Fruit fly (Drosophila melanogaster): Measurements from ENCODE around the gene CG15169.

The CG15169 gene

DNA sequence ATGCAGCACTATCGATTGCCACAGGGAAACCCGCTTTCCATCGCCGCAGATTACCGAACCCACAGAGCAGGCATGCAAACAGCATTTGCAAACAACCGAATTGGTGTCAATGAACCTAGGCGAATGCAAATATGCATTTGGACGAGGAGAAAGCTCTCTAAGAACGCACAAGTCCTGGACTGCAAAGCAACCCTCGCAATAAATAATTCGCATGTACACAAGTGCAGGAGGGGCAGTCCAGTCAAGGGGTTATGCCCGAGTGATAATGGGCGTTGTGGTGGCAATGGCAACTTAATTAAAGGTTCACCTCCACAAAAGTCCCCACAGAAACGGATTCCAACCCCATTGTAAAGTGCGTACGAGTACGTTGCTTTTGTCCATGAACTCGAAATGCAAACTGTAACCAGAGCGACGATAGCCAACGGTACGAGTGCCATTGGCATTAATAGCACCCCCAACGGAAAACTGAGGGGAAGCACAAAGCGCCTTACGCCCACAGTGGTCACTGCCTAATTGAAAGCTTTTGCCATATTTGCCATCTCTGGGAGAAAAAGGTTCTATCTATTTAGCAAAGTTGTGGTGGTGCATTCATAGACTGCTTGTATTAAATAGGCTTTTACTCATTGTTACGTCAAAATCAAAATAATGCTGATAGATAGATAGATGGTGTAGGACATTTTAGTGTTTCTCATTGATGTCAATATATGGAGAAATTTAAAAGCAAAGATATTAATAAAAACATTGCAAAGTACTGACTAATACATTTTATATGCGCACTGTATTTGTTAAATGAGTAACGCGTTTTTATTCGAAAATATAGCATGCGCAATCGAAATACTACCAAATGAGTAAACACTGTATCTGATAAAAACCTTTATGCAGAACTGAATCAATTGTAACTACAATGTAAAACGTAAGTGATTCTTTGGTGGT is 7.7 kb upstream of the CG15169 start (continued):
- no peak for TF ChIP-seq CG12744 (GFP tag; optimal IDR thresholded peaks at IDR 0.05)
- no peak for TF ChIP-seq luna (GFP tag; optimal IDR thresholded peaks at IDR 0.05)
- TF ChIP-seq Oaz (GFP tag; IDR thresholded peaks at IDR 0.05): no peak
- no peak for TF ChIP-seq CG34224 (GFP tag; IDR thresholded peaks at IDR 0.05; ENCODE audit: partially characterized antibody)
- TF ChIP-seq Lpt (GFP tag; optimal IDR thresholded peaks at IDR 0.05): no peak
- no peak for TF ChIP-seq CG4730 (GFP tag; IDR thresholded peaks at IDR 0.05)
- TF ChIP-seq Xrp1 (GFP tag; IDR thresholded peaks at IDR 0.05): no peak
- peak; percentile 1 for TF ChIP-seq CG8924 (tag; optimal IDR thresholded peaks at IDR 0.05)
- TF ChIP-seq Trl (optimal IDR thresholded peaks at IDR 0.05): no peak
- no peak for TF ChIP-seq Trl (GFP tag; optimal IDR thresholded peaks at IDR 0.05)
- TF ChIP-seq Sox102F (GFP tag; optimal IDR thresholded peaks at IDR 0.05): peak; percentile 3
- no peak for TF ChIP-seq CG9932 (GFP tag; IDR thresholded peaks at IDR 0.05)
- TF ChIP-seq CG18476 (GFP tag; optimal IDR thresholded peaks at IDR 0.05): no peak
- no peak for TF ChIP-seq CG16815 (GFP tag; optimal IDR thresholded peaks at IDR 0.05)
- peak; percentile 44 for TF ChIP-seq CG2678 (tag; optimal IDR thresholded peaks at IDR 0.05)
- TF ChIP-seq B-H2 (GFP tag; optimal IDR thresholded peaks at IDR 0.05): no peak
- peak; percentile 5 for TF ChIP-seq Kr (GFP tag; optimal IDR thresholded peaks at IDR 0.05)
- no peak for TF ChIP-seq CG12155 (GFP tag; optimal IDR thresholded peaks at IDR 0.05)
- no peak for TF ChIP-seq ewg (GFP tag; optimal IDR thresholded peaks at IDR 0.05)
- TF ChIP-seq Rfx (GFP tag; IDR thresholded peaks at IDR 0.05): no peak
- no peak for TF ChIP-seq CkIIα-i1 (GFP tag; IDR thresholded peaks at IDR 0.05)
- peak; percentile 84 for TF ChIP-seq grau (tag; optimal IDR thresholded peaks at IDR 0.05)
- no peak for TF ChIP-seq zen (tag; optimal IDR thresholded peaks at IDR 0.05)
- TF ChIP-seq CG14860 (GFP tag; IDR thresholded peaks at IDR 0.05; ENCODE audit: partially characterized antibody): no peak
- no peak for TF ChIP-seq lmd (GFP tag; IDR thresholded peaks at IDR 0.05)
- no peak for TF ChIP-seq CG33557 (GFP tag; optimal IDR thresholded peaks at IDR 0.05)
- TF ChIP-seq CG11504 (tag; optimal IDR thresholded peaks at IDR 0.05): peak; percentile 51
- TF ChIP-seq CG7839 (tag; optimal IDR thresholded peaks at IDR 0.05): peak; percentile 20
- no peak for TF ChIP-seq CG18599 (GFP tag; optimal IDR thresholded peaks at IDR 0.05)
- no peak for TF ChIP-seq CG6654 (GFP tag; optimal IDR thresholded peaks at IDR 0.05)
- no peak for TF ChIP-seq CG13287 (GFP tag; IDR thresholded peaks at IDR 0.05; ENCODE audit: partially characterized antibody)
- no peak for TF ChIP-seq crp (GFP tag; optimal IDR thresholded peaks at IDR 0.05)
- TF ChIP-seq gem (tag; optimal IDR thresholded peaks at IDR 0.05): peak; percentile 41
- no peak for TF ChIP-seq CG33213 (GFP tag; optimal IDR thresholded peaks at IDR 0.05)
- no peak for TF ChIP-seq nerfin-2 (GFP tag; IDR thresholded peaks at IDR 0.05; ENCODE audit: partially characterized antibody)
- TF ChIP-seq CG7372 (GFP tag; IDR thresholded peaks at IDR 0.05): no peak
- no peak for TF ChIP-seq nerfin-1 (tag; optimal IDR thresholded peaks at IDR 0.05)
- TF ChIP-seq CG30403 (GFP tag; optimal IDR thresholded peaks at IDR 0.05): peak; percentile 4
- TF ChIP-seq eve (GFP tag; optimal IDR thresholded peaks at IDR 0.05): peak in 1 of 2 experiments; percentile 43
- no peak for TF ChIP-seq CG3847 (GFP tag; IDR thresholded peaks at IDR 0.05)
- no peak for TF ChIP-seq CG17186 (GFP tag; optimal IDR thresholded peaks at IDR 0.05)
- TF ChIP-seq bigmax (GFP tag; optimal IDR thresholded peaks at IDR 0.05): no peak
- TF ChIP-seq pho (GFP tag; optimal IDR thresholded peaks at IDR 0.05): no peak
- no peak for TF ChIP-seq CG1647 (GFP tag; optimal IDR thresholded peaks at IDR 0.05)
- no peak for TF ChIP-seq mirr (GFP tag; optimal IDR thresholded peaks at IDR 0.05)
- TF ChIP-seq CG1024 (GFP tag; IDR thresholded peaks at IDR 0.05): no peak
- no peak for TF ChIP-seq CG17328 (GFP tag; IDR thresholded peaks at IDR 0.05)
- no peak for TF ChIP-seq hkb (optimal IDR thresholded peaks at IDR 0.05)
- no peak for TF ChIP-seq hkb (GFP tag; IDR thresholded peaks at IDR 0.05)
- no peak for TF ChIP-seq bowl (GFP tag; IDR thresholded peaks at IDR 0.05)

Data from whole organism, embryonic.